Fruit fly (Drosophila melanogaster) whole organism, adult: ENCODE data around the gene Cypl.

Experiments used
- CG11617 ChIP-seq: fragments of 200-800 bp; sonication (Bioruptor generic); optimal IDR thresholded peaks from 2 replicates; lab custom pipeline; 2017; ENCODE audit warnings: mild to moderate bottlenecking, missing biosample characterization, missing genetic modification reagents, missing genetic modification characterization
- CG12768 ChIP-seq: fragments of 200-800 bp; sonication (Bioruptor generic); optimal IDR thresholded peaks from 2 replicates; lab custom pipeline; 2017; ENCODE audit warnings: missing biosample characterization, missing genetic modification characterization, mild to moderate bottlenecking, moderate library complexity, missing genetic modification reagents
- CG1620 ChIP-seq: fragments of 200-800 bp; sonication (Bioruptor generic); optimal IDR thresholded peaks from 2 replicates; lab custom pipeline; 2016; ENCODE audit warnings: missing biosample characterization, missing genetic modification characterization
- CG7101 ChIP-seq: fragments of 200-800 bp; sonication (Bioruptor generic); optimal IDR thresholded peaks from 2 replicates; lab custom pipeline; 2018; ENCODE audit warnings: missing biosample characterization, mild to moderate bottlenecking, missing genetic modification characterization, moderate library complexity
- Crg-1 ChIP-seq: fragments of 200-800 bp; sonication (Bioruptor generic); optimal IDR thresholded peaks from 2 replicates; lab custom pipeline; 2016; ENCODE audit warnings: missing biosample characterization, missing genetic modification characterization
- Hr96 ChIP-seq: fragments of 200-800 bp; sonication (Bioruptor generic); optimal IDR thresholded peaks from 2 replicates; lab custom pipeline; 2016; ENCODE audit warnings: missing biosample characterization, missing genetic modification characterization
- Mnt ChIP-seq: fragments of 200-800 bp; sonication (Bioruptor generic); optimal IDR thresholded peaks from 2 replicates; lab custom pipeline; 2016; ENCODE audit warnings: missing biosample characterization, mild to moderate bottlenecking, missing genetic modification characterization
- cic ChIP-seq: fragments of 200-800 bp; sonication (Bioruptor generic); optimal IDR thresholded peaks from 2 replicates; lab custom pipeline; 2017; ENCODE audit warnings: missing biosample characterization, mild to moderate bottlenecking, missing genetic modification characterization, moderate library complexity
- kay ChIP-seq: fragments of 200-800 bp; sonication (Bioruptor generic); peaks from one replicate; lab custom pipeline; 2016; ENCODE audit warnings: missing biosample characterization, missing genetic modification characterization, borderline replicate concordance
- ovo ChIP-seq: fragments of 200-800 bp; sonication (Bioruptor generic); optimal IDR thresholded peaks from 2 replicates; lab custom pipeline; 2016; ENCODE audit warnings: missing biosample characterization, missing genetic modification characterization

dm6 chr3L:530813-531212 lies 11.9 kb downstream of the Cypl start:
- TF ChIP-seq ovo (GFP tag; lab: Kevin White, UChicago), result no peak
- no peak for TF ChIP-seq CG11617 (GFP tag; lab: Kevin White, UChicago)
- no peak for TF ChIP-seq Mnt (GFP tag; lab: Kevin White, UChicago)
- TF ChIP-seq kay, result no peak
- TF ChIP-seq CG12768 (GFP tag; lab: Kevin White, UChicago), result no peak
- no peak for TF ChIP-seq Crg-1
- TF ChIP-seq cic (GFP tag; lab: Kevin White, UChicago), result no peak
- TF ChIP-seq Hr96 (GFP tag; lab: Kevin White, UChicago), result no peak
- no peak for TF ChIP-seq CG7101 (tag; lab: Kevin White, UChicago)
- no peak for TF ChIP-seq CG1620 (GFP tag; lab: Kevin White, UChicago)
